Fruit fly (Drosophila melanogaster) whole organism, embryonic: Measurements from ENCODE around the gene hang.

Experiments
- Bdp1 ChIP-seq: fragments of 200-800 bp; sonication (Bioruptor generic); optimal IDR thresholded peaks from 3 replicates; lab custom pipeline; 2016; ENCODE audit warnings: missing biosample characterization, missing genetic modification characterization
- CG10147 ChIP-seq: fragments of 200-800 bp; sonication (Bioruptor generic); optimal IDR thresholded peaks from 2 replicates; lab custom pipeline; 2019; ENCODE audit warnings: missing biosample characterization, mild to moderate bottlenecking, missing genetic modification characterization, moderate library complexity
- CG10209 ChIP-seq: fragments of 200-800 bp; sonication (Bioruptor generic); optimal IDR thresholded peaks from 3 replicates; lab custom pipeline; 2017; ENCODE audit warnings: missing biosample characterization, mild to moderate bottlenecking, missing genetic modification characterization, missing genetic modification reagents
- CG10959 ChIP-seq: fragments of 200-800 bp; sonication (Bioruptor generic); IDR thresholded peaks from 2 replicates; pipeline ENCODE4 v1.3.6; 2022; ENCODE audit warnings: missing biosample characterization, missing genetic modification characterization
- CG12659 ChIP-seq: fragments of 200-800 bp; sonication (Bioruptor generic); optimal IDR thresholded peaks from 3 replicates; lab custom pipeline; 2017; ENCODE audit warnings: mild to moderate bottlenecking, missing biosample characterization, missing genetic modification reagents, missing genetic modification characterization
- CG14050 ChIP-seq: fragments of 200-800 bp; sonication (Bioruptor generic); IDR thresholded peaks from 3 replicates; pipeline ENCODE4 v1.3.6; 2022; ENCODE audit warnings: missing biosample characterization, missing genetic modification characterization
- CG14710 ChIP-seq: fragments of 200-800 bp; sonication (Bioruptor generic); optimal IDR thresholded peaks from 3 replicates; lab custom pipeline; 2019; ENCODE audit warnings: missing biosample characterization, mild to moderate bottlenecking, missing genetic modification characterization, moderate library complexity
- CG15696 ChIP-seq: fragments of 200-800 bp; sonication (Bioruptor generic); optimal IDR thresholded peaks from 2 replicates; lab custom pipeline; 2019; ENCODE audit warnings: missing biosample characterization, mild to moderate bottlenecking, missing genetic modification characterization, moderate library complexity
- CG18476 ChIP-seq: fragments of 200-800 bp; sonication (Bioruptor generic); optimal IDR thresholded peaks from 2 replicates; lab custom pipeline; 2016; ENCODE audit warnings: missing biosample characterization, mild to moderate bottlenecking, missing genetic modification characterization
- CG2712 ChIP-seq: fragments of 200-800 bp; optimal IDR thresholded peaks from 3 replicates; lab custom pipeline; 2019; ENCODE audit warnings: missing biosample characterization, mild to moderate bottlenecking, missing genetic modification characterization, moderate library complexity
- CG30020 ChIP-seq: fragments of 200-800 bp; optimal IDR thresholded peaks from 2 replicates; lab custom pipeline; 2019; ENCODE audit warnings: missing biosample characterization, mild to moderate bottlenecking, missing genetic modification characterization, moderate library complexity
- CG30431 ChIP-seq: fragments of 200-800 bp; sonication (Bioruptor generic); optimal IDR thresholded peaks from 2 replicates; lab custom pipeline; 2017; ENCODE audit warnings: missing biosample characterization, missing genetic modification characterization
- CG34376 ChIP-seq: fragments of 200-800 bp; sonication (Bioruptor generic); optimal IDR thresholded peaks from 2 replicates; lab custom pipeline; 2018; ENCODE audit warnings: missing biosample characterization, mild to moderate bottlenecking, missing genetic modification characterization
- CG6791 ChIP-seq: fragments of 200-800 bp; sonication (Bioruptor generic); IDR thresholded peaks from 3 replicates; pipeline ENCODE4 v1.3.6; 2022; ENCODE audit warnings: missing biosample characterization, missing genetic modification characterization; ENCODE audit not compliant: partially characterized antibody
- CG8290 ChIP-seq, 3 experiments: fragments of 200-800 bp; sonication (Bioruptor generic); optimal IDR thresholded peaks; 2 replicates each; lab custom pipeline; 2016 to 2019; ENCODE audit warnings: missing biosample characterization in 3 of 3, missing genetic modification characterization in 3 of 3, mild to moderate bottlenecking in 2 of 3, moderate library complexity in 1 of 3
- CG9609 ChIP-seq: fragments of 200-800 bp; sonication (Bioruptor generic); optimal IDR thresholded peaks from 3 replicates; lab custom pipeline; 2016; ENCODE audit warnings: missing biosample characterization, missing genetic modification characterization
- D ChIP-seq, 2 experiments: fragments of 200-800 bp in 1 of 2; fragments of >200 bp in 1 of 2; sonication (Bioruptor generic) in 1 of 2; optimal IDR thresholded peaks; 2 replicates in 1 of 2; 3 replicates in 1 of 2; lab custom pipeline; 2017; ENCODE audit warnings: mild to moderate bottlenecking in 1 of 2, missing biosample characterization in 1 of 2, missing genetic modification characterization in 1 of 2, missing genetic modification reagents in 1 of 2
- D19A ChIP-seq: fragments of 200-800 bp; optimal IDR thresholded peaks from 3 replicates; lab custom pipeline; 2019; ENCODE audit warnings: missing biosample characterization, mild to moderate bottlenecking, missing genetic modification characterization, moderate library complexity
- Eip74EF ChIP-seq, 2 experiments: fragments of 200-800 bp in 1 of 2; fragments of >200 bp in 1 of 2; sonication (Bioruptor generic) in 1 of 2; optimal IDR thresholded peaks; 2 replicates each; lab custom pipeline; 2017 to 2019; ENCODE audit warnings: missing biosample characterization in 2 of 2, missing genetic modification characterization in 2 of 2, mild to moderate bottlenecking in 1 of 2, moderate library complexity in 1 of 2
- Elba2 ChIP-seq: fragments of 200-800 bp; sonication (Bioruptor generic); optimal IDR thresholded peaks from 3 replicates; lab custom pipeline; 2016; ENCODE audit warnings: missing biosample characterization, missing genetic modification characterization
- Gsc ChIP-seq: fragments of 200-800 bp; sonication (Bioruptor generic); IDR thresholded peaks from 2 replicates; pipeline ENCODE4 v1.3.6; 2022; ENCODE audit warnings: missing biosample characterization, missing genetic modification characterization
- Hey ChIP-seq: fragments of 200-800 bp; sonication (Bioruptor generic); optimal IDR thresholded peaks from 3 replicates; lab custom pipeline; 2018; ENCODE audit warnings: missing biosample characterization, mild to moderate bottlenecking, missing genetic modification characterization
- Meics ChIP-seq: fragments of 200-800 bp; sonication (Bioruptor generic); optimal IDR thresholded peaks from 2 replicates; lab custom pipeline; 2017; ENCODE audit warnings: missing biosample characterization, mild to moderate bottlenecking, missing genetic modification characterization
- Nf-YB ChIP-seq: fragments of 200-800 bp; sonication (Bioruptor generic); optimal IDR thresholded peaks from 3 replicates; lab custom pipeline; 2019; ENCODE audit warnings: missing biosample characterization, mild to moderate bottlenecking, missing genetic modification characterization, moderate library complexity
- Nf-YC ChIP-seq: fragments of 200-800 bp; optimal IDR thresholded peaks from 3 replicates; lab custom pipeline; 2019; ENCODE audit warnings: missing biosample characterization, mild to moderate bottlenecking, missing genetic modification characterization, moderate library complexity
- Oaz ChIP-seq: fragments of 200-800 bp; sonication (Bioruptor generic); IDR thresholded peaks from 2 replicates; pipeline ENCODE4 v1.3.6; 2022; ENCODE audit warnings: missing biosample characterization, missing genetic modification characterization
- PHDP ChIP-seq: fragments of 200-800 bp; sonication (Bioruptor generic); optimal IDR thresholded peaks from 3 replicates; lab custom pipeline; 2018; ENCODE audit warnings: missing biosample characterization, mild to moderate bottlenecking, missing genetic modification characterization, moderate library complexity
- Poxn ChIP-seq: fragments of 200-800 bp; sonication (Bioruptor generic); IDR thresholded peaks from 2 replicates; pipeline ENCODE4 v1.3.6; 2022; ENCODE audit warnings: missing biosample characterization, missing genetic modification characterization
- Sry-δ ChIP-seq: fragments of 200-800 bp; sonication (Bioruptor generic); optimal IDR thresholded peaks from 2 replicates; lab custom pipeline; 2016; ENCODE audit warnings: missing biosample characterization, missing genetic modification characterization
- Taf1 ChIP-seq: fragments of 200-800 bp; sonication (Bioruptor generic); IDR thresholded peaks from 2 replicates; pipeline ENCODE4 v1.3.6; 2022; ENCODE audit warnings: missing biosample characterization, missing genetic modification characterization
- ara ChIP-seq: fragments of 200-800 bp; sonication (Bioruptor generic); IDR thresholded peaks from 2 replicates; pipeline ENCODE4 v1.3.6; 2022; ENCODE audit warnings: missing biosample characterization, missing genetic modification characterization
- bbx ChIP-seq: fragments of 200-800 bp; sonication (Bioruptor generic); IDR thresholded peaks from 2 replicates; pipeline ENCODE4 v1.3.6; 2022; ENCODE audit warnings: missing biosample characterization, missing genetic modification characterization; ENCODE audit not compliant: partially characterized antibody
- cas ChIP-seq: fragments of 200-800 bp; sonication (Bioruptor generic); IDR thresholded peaks from 2 replicates; pipeline ENCODE4 v1.3.6; 2022; ENCODE audit warnings: missing biosample characterization, missing genetic modification characterization
- cg ChIP-seq: fragments of 200-800 bp; sonication (Bioruptor generic); optimal IDR thresholded peaks from 3 replicates; lab custom pipeline; 2019; ENCODE audit warnings: missing biosample characterization, mild to moderate bottlenecking, missing genetic modification characterization, moderate library complexity
- cwo ChIP-seq: fragments of 200-800 bp; sonication (Bioruptor generic); optimal IDR thresholded peaks from 3 replicates; lab custom pipeline; 2017; ENCODE audit warnings: missing biosample characterization, missing genetic modification characterization, mild to moderate bottlenecking, moderate library complexity, missing genetic modification reagents
- dm ChIP-seq: fragments of 200-800 bp; sonication (Bioruptor generic); optimal IDR thresholded peaks from 3 replicates; lab custom pipeline; 2016; ENCODE audit warnings: missing biosample characterization, missing genetic modification characterization
- ewg ChIP-seq: fragments of 200-800 bp; sonication (Bioruptor generic); optimal IDR thresholded peaks from 3 replicates; lab custom pipeline; 2017; ENCODE audit warnings: mild to moderate bottlenecking, missing biosample characterization, missing genetic modification reagents, missing genetic modification characterization
- eyg ChIP-seq: fragments of 200-800 bp; sonication (Bioruptor generic); optimal IDR thresholded peaks from 3 replicates; lab custom pipeline; 2016; ENCODE audit warnings: missing biosample characterization, missing genetic modification characterization
- fu2 ChIP-seq: fragments of 200-800 bp; sonication (Bioruptor generic); optimal IDR thresholded peaks from 2 replicates; lab custom pipeline; 2016; ENCODE audit warnings: missing biosample characterization, missing genetic modification characterization
- gce ChIP-seq: fragments of 200-800 bp; sonication (Bioruptor generic); IDR thresholded peaks from 3 replicates; pipeline ENCODE4 v1.3.6; 2022; ENCODE audit warnings: missing biosample characterization, missing genetic modification characterization
- hbn ChIP-seq: fragments of 200-800 bp; sonication (Bioruptor generic); IDR thresholded peaks from 2 replicates; pipeline ENCODE4 v1.3.6; 2022; ENCODE audit warnings: missing biosample characterization, missing genetic modification characterization; ENCODE audit not compliant: partially characterized antibody
- lilli ChIP-seq: fragments of 200-800 bp; sonication (Bioruptor generic); optimal IDR thresholded peaks from 3 replicates; lab custom pipeline; 2016; ENCODE audit warnings: missing biosample characterization, missing genetic modification characterization
- phol ChIP-seq: fragments of 200-800 bp; sonication (Bioruptor generic); optimal IDR thresholded peaks from 3 replicates; lab custom pipeline; 2018; ENCODE audit warnings: missing biosample characterization, mild to moderate bottlenecking, missing genetic modification characterization, moderate library complexity
- prd ChIP-seq, 3 experiments: fragments of >200 bp in 2 of 3; fragments of 200-800 bp in 1 of 3; sonication (Bioruptor generic) in 1 of 3; optimal IDR thresholded peaks in 2 of 3; IDR thresholded peaks in 1 of 3; 2 replicates in 2 of 3; 3 replicates in 1 of 3; pipeline versions ENCODE4 v1.3.6 to Lab custom; 2017 to 2022; ENCODE audit warnings: missing biosample characterization in 1 of 3, missing genetic modification characterization in 1 of 3
- rib ChIP-seq: fragments of 200-800 bp; sonication (Bioruptor generic); IDR thresholded peaks from 2 replicates; pipeline ENCODE4 v1.3.6; 2022; ENCODE audit warnings: missing biosample characterization, missing genetic modification characterization
- ro ChIP-seq: fragments of 200-800 bp; sonication (Bioruptor generic); IDR thresholded peaks from 2 replicates; pipeline ENCODE4 v1.3.6; 2022; ENCODE audit warnings: missing biosample characterization, missing genetic modification characterization
- stc ChIP-seq: fragments of 200-800 bp; sonication (Bioruptor generic); IDR thresholded peaks from 2 replicates; pipeline ENCODE4 v1.3.6; 2022; ENCODE audit warnings: missing biosample characterization, missing genetic modification characterization
- zen2 ChIP-seq: fragments of 200-800 bp; sonication (Bioruptor generic); IDR thresholded peaks from 3 replicates; pipeline ENCODE4 v1.3.6; 2022; ENCODE audit warnings: missing biosample characterization, missing genetic modification characterization; ENCODE audit not compliant: partially characterized antibody
- zfh2 ChIP-seq: fragments of 200-800 bp; sonication (Bioruptor generic); optimal IDR thresholded peaks from 2 replicates; lab custom pipeline; 2016; ENCODE audit warnings: missing biosample characterization, missing genetic modification characterization

Gene hang

DNA sequence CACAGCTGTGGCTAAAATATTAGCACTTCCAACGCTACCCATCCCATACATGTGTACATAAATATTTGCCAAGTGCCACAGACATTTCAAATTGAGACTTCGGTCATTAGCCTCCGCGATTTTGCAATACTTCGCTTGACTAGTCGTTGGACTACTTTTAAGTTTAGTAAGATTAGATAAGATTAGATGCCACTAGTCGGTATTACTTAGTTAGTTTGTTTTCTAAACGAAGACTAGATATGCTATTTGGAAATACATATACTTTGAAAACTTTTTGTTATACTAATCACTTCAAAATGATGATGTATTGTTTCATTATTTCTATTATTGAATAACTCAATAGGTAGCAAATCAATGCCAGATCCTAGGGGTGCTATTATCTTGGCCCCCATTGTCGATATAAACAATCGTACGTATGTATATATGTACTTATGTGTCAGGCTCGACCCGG lies 36.7 kb upstream of the hang start (continued):
- TF ChIP-seq prd (optimal IDR thresholded peaks at IDR 0.05; lab: Kevin White, UChicago) (no peak), prd (GFP tag; IDR thresholded peaks at IDR 0.05; lab: Robert Waterston, UW) (no peak), fu2 (GFP tag; lab: Kevin White, UChicago) (no peak), CG6791 (GFP tag; lab: Robert Waterston, UW) (no peak), eyg (GFP tag; lab: Kevin White, UChicago) (no peak), Nf-YC (peak; percentile 7), dm (GFP tag; lab: Kevin White, UChicago) (peak; percentile 3), CG30020 (tag; lab: Kevin White, UChicago) (no peak), cas (GFP tag; lab: Robert Waterston, UW) (no peak), CG10959 (GFP tag; lab: Robert Waterston, UW) (no peak), Meics (GFP tag; lab: Kevin White, UChicago) (peak; percentile 52), cg (GFP tag; lab: Kevin White, UChicago) (no peak), CG15696 (tag; lab: Kevin White, UChicago) (no peak), stc (GFP tag; lab: Robert Waterston, UW) (0 out of 2 replicates have a peak, but pooled peaks have one; percentile 15), CG18476 (GFP tag; lab: Kevin White, UChicago) (no peak), Gsc (GFP tag; lab: Robert Waterston, UW) (no peak), gce (GFP tag; lab: Robert Waterston, UW) (no peak), Nf-YB (no peak), CG9609 (GFP tag; lab: Kevin White, UChicago) (no peak), CG30431 (GFP tag; lab: Kevin White, UChicago) (no peak), Oaz (GFP tag; lab: Robert Waterston, UW) (no peak), CG14050 (GFP tag; lab: Robert Waterston, UW) (no peak), Bdp1 (GFP tag; lab: Kevin White, UChicago) (no peak), Taf1 (no peak), CG34376 (GFP tag; lab: Kevin White, UChicago) (no peak), Elba2 (GFP tag; lab: Kevin White, UChicago) (no peak), ewg (GFP tag; lab: Kevin White, UChicago) (no peak), hbn (GFP tag; lab: Robert Waterston, UW) (no peak), CG2712 (tag; lab: Kevin White, UChicago) (peak; percentile 35), rib (GFP tag; lab: Robert Waterston, UW) (no peak), Eip74EF (GFP tag; optimal IDR thresholded peaks at IDR 0.05; lab: Kevin White, UChicago) (peak in 1 of 2 experiments; percentile 37), lilli (GFP tag; lab: Kevin White, UChicago) (peak; percentile 50), CG14710 (tag; lab: Kevin White, UChicago) (peak; percentile 3), CG10209 (GFP tag; lab: Kevin White, UChicago) (peak; percentile 54), cwo (GFP tag; lab: Kevin White, UChicago) (peak; percentile 56), Sry-δ (no peak), ara (no peak), Poxn (GFP tag; lab: Robert Waterston, UW) (no peak), D19A (tag; lab: Kevin White, UChicago) (no peak), bbx (GFP tag; lab: Robert Waterston, UW) (no peak), zen2 (GFP tag; lab: Robert Waterston, UW) (no peak), zfh2 (GFP tag; lab: Kevin White, UChicago) (no peak), CG8290 (GFP tag; optimal IDR thresholded peaks at IDR 0.05; lab: Kevin White, UChicago) (no peak), CG8290 (tag; optimal IDR thresholded peaks at IDR 0.05; lab: Kevin White, UChicago) (no peak), ro (GFP tag; lab: Robert Waterston, UW) (no peak), CG12659 (GFP tag; lab: Kevin White, UChicago) (peak; percentile 28), phol (tag; lab: Kevin White, UChicago) (peak; percentile 36), PHDP (tag; lab: Kevin White, UChicago) (peak; percentile 24), CG10147 (GFP tag; lab: Kevin White, UChicago) (peak; percentile 4), Hey (tag; lab: Kevin White, UChicago) (no peak), D (optimal IDR thresholded peaks at IDR 0.05; lab: Kevin White, UChicago) (no peak), D (GFP tag; optimal IDR thresholded peaks at IDR 0.05; lab: Kevin White, UChicago) (peak; percentile 18)
